Worm (Caenorhabditis elegans): Measurements from ENCODE around the gene K08D8.5.

- no peak for TF ChIP-seq unc-3 (GFP tag; conservative IDR thresholded peaks at IDR 0.05)
- TF ChIP-seq unc-3 (tag; optimal IDR thresholded peaks at IDR 0.05): no peak
- TF ChIP-seq pros-1 (tag; optimal IDR thresholded peaks at IDR 0.05): no peak
- no peak for TF ChIP-seq syd-9 (tag; optimal IDR thresholded peaks at IDR 0.05)
- TF ChIP-seq ceh-48 (tag; optimal IDR thresholded peaks at IDR 0.05): no peak
- no peak for TF ChIP-seq ama-1 (optimal IDR thresholded peaks at IDR 0.05)
- no peak for TF ChIP-seq C08G9.2 (tag; optimal IDR thresholded peaks at IDR 0.05)
- TF ChIP-seq nfya-1 (tag; optimal IDR thresholded peaks at IDR 0.05): no peak
Observed at ce11 chrIV:12906529-12906928, 5.4 kb downstream of the K08D8.5 start, which contains the start of gene K08D8.3.

Data from whole organism, late embryonic.